Fruit fly (Drosophila melanogaster): ENCODE measurements around the gene CG31076.

Gene CG31076

DNA sequence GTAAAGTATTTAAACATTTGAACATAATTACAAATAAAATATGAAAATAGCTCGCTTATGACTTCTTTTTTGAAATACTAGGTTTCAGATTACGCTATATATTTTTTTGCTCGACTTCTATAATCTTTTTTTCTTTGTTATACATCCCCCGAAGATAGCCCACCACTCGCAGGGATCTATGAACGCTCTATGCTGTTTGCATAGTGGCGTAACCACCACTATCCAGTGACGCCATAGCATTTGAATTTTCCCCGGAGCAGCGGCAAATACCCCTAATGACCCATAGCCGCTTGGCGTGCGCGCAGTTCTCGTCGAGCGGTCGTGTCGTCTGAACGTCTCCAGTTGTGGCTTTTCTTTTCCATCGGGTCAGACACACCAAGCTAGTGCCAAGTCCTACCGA lies 11.4 kb downstream of the CG31076 start, which contains the start of the genes CG14253 and CG46313:
Gene CG14253 (plus strand): TSS at position 301 of the 400 bp plus-strand sequence.
Gene CG46313 (plus strand): TSS at position 301 of the 400 bp plus-strand sequence.
- TF ChIP-seq CG32264 (GFP tag; optimal IDR thresholded peaks at IDR 0.05) (no peak), sv (GFP tag; optimal IDR thresholded peaks at IDR 0.05) (no peak), Sp1 (GFP tag; optimal IDR thresholded peaks at IDR 0.05) (no peak), Myc (optimal IDR thresholded peaks at IDR 0.05) (no peak), Dfd (GFP tag; optimal IDR thresholded peaks at IDR 0.05) (no peak), CG9705 (GFP tag; optimal IDR thresholded peaks at IDR 0.05) (no peak), Vsx2 (GFP tag; optimal IDR thresholded peaks at IDR 0.05; ENCODE audit: partially characterized antibody) (no peak), lola (GFP tag; optimal IDR thresholded peaks at IDR 0.05) (no peak), dmrt93B (GFP tag; optimal IDR thresholded peaks at IDR 0.05) (no peak), Jra (GFP tag; optimal IDR thresholded peaks at IDR 0.05) (no peak), sage (GFP tag; optimal IDR thresholded peaks at IDR 0.05) (no peak), usp (GFP tag; optimal IDR thresholded peaks at IDR 0.05) (no peak)

- no peak for TF ChIP-seq psq (GFP tag; optimal IDR thresholded peaks at IDR 0.05)
- no peak for TF ChIP-seq Hr83 (GFP tag; optimal IDR thresholded peaks at IDR 0.05; ENCODE audit: poor library complexity, severe bottlenecking)
- TF ChIP-seq brk (GFP tag; optimal IDR thresholded peaks at IDR 0.05) = no peak
- TF ChIP-seq HLH106 (tag; optimal IDR thresholded peaks at IDR 0.05) = no peak
- no peak for TF ChIP-seq foxo (GFP tag; optimal IDR thresholded peaks at IDR 0.05)
- no peak for TF ChIP-seq Jra (GFP tag; optimal IDR thresholded peaks at IDR 0.05)
- TF ChIP-seq lola (GFP tag; optimal IDR thresholded peaks at IDR 0.05) = no peak
- TF ChIP-seq GATAd (GFP tag; optimal IDR thresholded peaks at IDR 0.05) = no peak
- TF ChIP-seq Hr78 (GFP tag; optimal IDR thresholded peaks at IDR 0.05) = no peak
- TF ChIP-seq Abd-B (GFP tag; optimal IDR thresholded peaks at IDR 0.05) = no peak
- TF ChIP-seq ey (GFP tag; optimal IDR thresholded peaks at IDR 0.05) = no peak
- TF ChIP-seq Myc (optimal IDR thresholded peaks at IDR 0.05) = no peak
- no peak for TF ChIP-seq usp (GFP tag; optimal IDR thresholded peaks at IDR 0.05)
- TF ChIP-seq CrebA (GFP tag; optimal IDR thresholded peaks at IDR 0.05; ENCODE audit: borderline replicate concordance) = no peak
- TF ChIP-seq dsf (GFP tag; optimal IDR thresholded peaks at IDR 0.05; ENCODE audit: borderline replicate concordance) = no peak
- no peak for TF ChIP-seq dmrt93B (GFP tag; optimal IDR thresholded peaks at IDR 0.05)
- TF ChIP-seq dl (GFP tag; optimal IDR thresholded peaks at IDR 0.05; ENCODE audit: insufficient read depth in 1 of 2, partially characterized antibody in 2 of 2) = no peak
- TF ChIP-seq jim (GFP tag; optimal IDR thresholded peaks at IDR 0.05) = no peak
- no peak for TF ChIP-seq sv (GFP tag; optimal IDR thresholded peaks at IDR 0.05)
Observed at dm6 chr3R:26969743-26970142, 19.9 kb downstream of the CG31076 start.

DNA sequence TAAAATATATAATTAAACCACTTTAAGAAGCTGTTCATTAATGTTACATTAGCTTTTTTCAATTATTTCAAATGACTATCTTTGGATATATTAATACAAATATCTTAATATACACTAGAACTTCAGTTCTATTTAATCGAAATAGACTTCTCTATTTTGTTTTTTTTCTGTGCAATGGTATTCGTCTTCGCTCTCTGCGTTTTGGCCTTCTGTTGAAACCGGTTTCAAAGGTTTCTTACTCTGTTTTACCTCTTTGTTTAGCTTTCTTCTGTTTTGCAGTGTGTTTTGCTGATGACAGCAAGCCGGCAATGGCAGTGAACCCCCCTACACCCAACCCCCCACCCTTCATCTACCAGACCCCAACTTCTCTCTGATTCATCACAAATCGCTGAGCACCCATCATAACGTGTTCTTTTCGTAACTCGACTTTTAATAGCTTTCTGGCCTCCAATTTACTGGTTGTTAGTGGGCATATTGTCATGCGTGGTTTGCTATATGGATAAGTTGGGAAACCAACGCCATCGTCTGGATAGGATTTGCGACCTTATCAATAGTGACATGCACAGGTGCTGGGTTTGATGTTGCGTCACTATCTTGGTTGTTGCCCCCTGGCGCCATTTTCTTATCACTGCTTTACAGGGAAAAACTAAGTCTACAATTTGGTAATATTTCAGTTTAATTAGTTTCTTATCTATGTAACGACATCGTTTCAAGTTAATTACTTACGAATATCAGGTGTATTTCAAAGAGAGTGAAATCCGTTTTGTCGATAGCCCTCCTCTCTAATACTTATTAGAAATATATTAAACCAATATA lies 20.6 kb downstream of the CG31076 start:
- TF ChIP-seq woc (GFP tag; optimal IDR thresholded peaks at IDR 0.05) = peak; percentile 6
- TF ChIP-seq jim (GFP tag; optimal IDR thresholded peaks at IDR 0.05) = no peak
- TF ChIP-seq psq (GFP tag; optimal IDR thresholded peaks at IDR 0.05) = peak; percentile 84
- TF ChIP-seq Rel (GFP tag; optimal IDR thresholded peaks at IDR 0.05) = no peak
- peak; percentile 83 for TF ChIP-seq Rel (tag; optimal IDR thresholded peaks at IDR 0.05)
- peak; percentile 26 for TF ChIP-seq Dif (GFP tag; optimal IDR thresholded peaks at IDR 0.05; ENCODE audit: partially characterized antibody)
- no peak for TF ChIP-seq Vsx2 (GFP tag; optimal IDR thresholded peaks at IDR 0.05; ENCODE audit: partially characterized antibody)
- TF ChIP-seq dsf (GFP tag; optimal IDR thresholded peaks at IDR 0.05; ENCODE audit: borderline replicate concordance) = no peak
- TF ChIP-seq Jra (GFP tag; optimal IDR thresholded peaks at IDR 0.05) = no peak
- TF ChIP-seq Dfd (GFP tag; optimal IDR thresholded peaks at IDR 0.05) = no peak
- no peak for TF ChIP-seq OdsH (GFP tag; optimal IDR thresholded peaks at IDR 0.05)
- no peak for TF ChIP-seq sv (GFP tag; optimal IDR thresholded peaks at IDR 0.05)
- no peak for TF ChIP-seq Hr78 (GFP tag; optimal IDR thresholded peaks at IDR 0.05)
- TF ChIP-seq Hr83 (GFP tag; optimal IDR thresholded peaks at IDR 0.05; ENCODE audit: poor library complexity, severe bottlenecking) = no peak
- no peak for TF ChIP-seq fru (GFP tag; optimal IDR thresholded peaks at IDR 0.05)
- no peak for TF ChIP-seq CrebA (GFP tag; optimal IDR thresholded peaks at IDR 0.05; ENCODE audit: borderline replicate concordance)
- no peak for TF ChIP-seq CG32264 (GFP tag; optimal IDR thresholded peaks at IDR 0.05)
- no peak for TF ChIP-seq Abd-B (GFP tag; optimal IDR thresholded peaks at IDR 0.05)
- TF ChIP-seq rgr (GFP tag; optimal IDR thresholded peaks at IDR 0.05) = peak; percentile 10

- peak; percentile 45 for TF ChIP-seq psq (GFP tag; optimal IDR thresholded peaks at IDR 0.05)
- no peak for TF ChIP-seq OdsH (GFP tag; optimal IDR thresholded peaks at IDR 0.05)
- TF ChIP-seq Myc (optimal IDR thresholded peaks at IDR 0.05) = no peak
- peak in 1 of 2 experiments; percentile 35 for TF ChIP-seq foxo (GFP tag; optimal IDR thresholded peaks at IDR 0.05)
- TF ChIP-seq br (GFP tag; optimal IDR thresholded peaks at IDR 0.05) = no peak
- TF ChIP-seq rgr (GFP tag; optimal IDR thresholded peaks at IDR 0.05) = peak; percentile 16
Observed at dm6 chr3R:26968313-26968605, 21.4 kb downstream of the CG31076 start.

Data from whole organism, wandering third instar larva.